Worm (Caenorhabditis elegans) whole organism, early embryonic: Measurements from ENCODE around the gene syx-2.

Experiments
- B0310.2 ChIP-seq: sonication (generic microtip); optimal IDR thresholded peaks from 2 replicates; lab custom pipeline; 2016; ENCODE audit warnings: mild to moderate bottlenecking, missing genetic modification characterization, missing compliant biosample characterization
- F13C5.2 ChIP-seq: sonication (generic microtip); optimal IDR thresholded peaks from 2 replicates; lab custom pipeline; 2017; ENCODE audit warnings: mild to moderate bottlenecking, missing genetic modification characterization, inconsistent platforms, missing compliant biosample characterization
- aly-1 ChIP-seq: sonication (generic microtip); optimal IDR thresholded peaks from 2 replicates; lab custom pipeline; 2016; ENCODE audit warnings: missing genetic modification characterization, missing compliant biosample characterization
- ama-1 ChIP-seq: fragments of 150-350 bp; optimal IDR thresholded peaks from 2 replicates; lab custom pipeline; 2014
- ceh-13 ChIP-seq: fragments of 200-800 bp; sonication (Bioruptor generic); optimal IDR thresholded peaks from 2 replicates; lab custom pipeline; 2018; ENCODE audit warnings: mild to moderate bottlenecking, missing genetic modification characterization, missing compliant biosample characterization
- ets-7 ChIP-seq: sonication (generic microtip); optimal IDR thresholded peaks from 2 replicates; lab custom pipeline; 2016; ENCODE audit warnings: missing genotype, missing genetic modification characterization, missing compliant biosample characterization
- flt-1 ChIP-seq: fragments of 200-800 bp; sonication (Bioruptor generic); IDR thresholded peaks from 2 replicates; pipeline ENCODE4 v1.3.6; 2022; ENCODE audit warnings: missing genetic modification characterization, missing compliant biosample characterization
- hmbx-1 ChIP-seq: sonication (generic microtip); optimal IDR thresholded peaks from 2 replicates; lab custom pipeline; 2016; ENCODE audit warnings: mild to moderate bottlenecking, missing genetic modification characterization, missing compliant biosample characterization
- hmg-4 ChIP-seq: fragments of 200-800 bp; sonication (Bioruptor generic); optimal IDR thresholded peaks from 2 replicates; lab custom pipeline; 2018; ENCODE audit warnings: mild to moderate bottlenecking, missing genetic modification characterization, missing compliant biosample characterization
- hnd-1 ChIP-seq: sonication (generic microtip); optimal IDR thresholded peaks from 2 replicates; lab custom pipeline; 2016; ENCODE audit warnings: missing genetic modification characterization, missing compliant biosample characterization
- scrt-1 ChIP-seq: fragments of 200-800 bp; sonication (Bioruptor generic); IDR thresholded peaks from 2 replicates; pipeline ENCODE4 v1.3.6; 2022; ENCODE audit warnings: missing genetic modification characterization, missing compliant biosample characterization
- sea-1 ChIP-seq: fragments of 200-800 bp; sonication (Bioruptor generic); conservative IDR thresholded peaks from 2 replicates; pipeline ENCODE4 v1.3.6; 2022; ENCODE audit warnings: missing genetic modification characterization, missing compliant biosample characterization
- tbx-37 ChIP-seq: fragments of 200-800 bp; sonication (Bioruptor generic); conservative IDR thresholded peaks from 2 replicates; pipeline ENCODE4 v1.3.6; 2022; ENCODE audit warnings: missing genetic modification reagents, missing genetic modification characterization, missing compliant biosample characterization

DNA sequence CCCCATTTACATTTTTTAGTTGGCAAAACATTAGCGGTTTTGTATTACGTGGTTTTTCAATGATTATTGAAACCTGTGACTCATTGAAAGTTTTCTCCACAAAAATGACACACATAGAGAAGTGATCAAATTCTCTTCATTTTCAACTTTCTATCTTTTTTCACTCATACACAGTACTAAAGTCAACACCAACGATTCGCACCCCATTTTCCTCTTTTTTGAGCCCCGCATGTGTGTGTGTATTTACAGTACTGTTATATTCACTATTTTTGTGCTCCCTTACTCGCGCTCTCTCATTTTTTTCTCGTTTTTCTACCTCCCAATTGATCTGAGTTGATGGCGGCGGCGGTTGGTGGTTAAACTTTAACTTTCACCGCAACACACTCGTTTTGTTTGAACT, 1.5 kb upstream of the syx-2 start:
- TF ChIP-seq flt-1 (GFP tag; lab: Robert Waterston, UW) (no peak), ama-1 (no peak), hnd-1 (tag; lab: Kevin White, UChicago) (no peak), aly-1 (tag; lab: Kevin White, UChicago) (no peak), ceh-13 (GFP tag; lab: Kevin White, UChicago) (no peak), scrt-1 (no peak), B0310.2 (tag; lab: Kevin White, UChicago) (no peak), F13C5.2 (tag; lab: Kevin White, UChicago) (no peak), hmg-4 (GFP tag; lab: Kevin White, UChicago) (no peak), tbx-37 (GFP tag; lab: Robert Waterston, UW) (no peak), hmbx-1 (tag; lab: Kevin White, UChicago) (no peak), sea-1 (GFP tag; lab: Robert Waterston, UW) (no peak), ets-7 (tag; lab: Kevin White, UChicago) (no peak)
